Worm (Caenorhabditis elegans) whole organism, L4 larva: Measurements from ENCODE around the gene dnc-4.
A peak's percentile ranks its signal among the peaks of the same experiment; 100 is the strongest.

Source experiments
- F10B5.3 ChIP-seq: sonication (generic microtip); optimal IDR thresholded peaks from 2 replicates; lab custom pipeline; 2016; ENCODE audit warnings: mild to moderate bottlenecking, missing genetic modification characterization, missing compliant biosample characterization
- F44E2.7 ChIP-seq: fragments of 200-800 bp; sonication (Bioruptor generic); IDR thresholded peaks from 2 replicates; pipeline ENCODE4 v2.1.2; 2022; ENCODE audit warnings: missing genetic modification characterization, missing compliant biosample characterization
- R02D3.7 ChIP-seq: fragments of 150-350 bp; sonication (generic microtip); optimal IDR thresholded peaks from 3 replicates; lab custom pipeline; 2014; ENCODE audit warnings: missing biosample characterization, missing genetic modification characterization
- Y48G9A.11 ChIP-seq: fragments of 200-800 bp; sonication (Bioruptor generic); IDR thresholded peaks from 2 replicates; pipeline ENCODE4 v1.3.6; 2022; ENCODE audit warnings: missing genetic modification reagents, missing genetic modification characterization, missing compliant biosample characterization
- ZK546.5 ChIP-seq, 2 experiments: sonication (generic microtip); optimal IDR thresholded peaks; 2 replicates each; lab custom pipeline; 2017; ENCODE audit warnings: missing biosample characterization in 2 of 2, missing genetic modification characterization in 2 of 2
- aha-1 ChIP-seq: fragments of 150-350 bp; peaks from one replicate; lab custom pipeline; 2014; ENCODE audit warnings: missing biosample characterization, missing genetic modification characterization
- aly-2 ChIP-seq: sonication (generic microtip); optimal IDR thresholded peaks from 2 replicates; lab custom pipeline; 2018; ENCODE audit warnings: missing biosample characterization, missing genetic modification characterization
- arid-1 ChIP-seq: fragments of 200-800 bp; sonication (Bioruptor generic); conservative IDR thresholded peaks from 2 replicates; pipeline ENCODE4 v1.3.6; 2022; ENCODE audit warnings: missing genetic modification reagents, missing genetic modification characterization, missing compliant biosample characterization
- ceh-20 ChIP-seq: fragments of 200-800 bp; sonication (Bioruptor generic); IDR thresholded peaks from 2 replicates; pipeline ENCODE4 v1.3.6; 2022; ENCODE audit warnings: missing genetic modification reagents, missing genetic modification characterization, missing compliant biosample characterization
- ceh-82 ChIP-seq: sonication (generic microtip); optimal IDR thresholded peaks from 2 replicates; lab custom pipeline; 2017; ENCODE audit warnings: missing biosample characterization, missing genetic modification characterization
- ces-1 ChIP-seq: fragments of 150-350 bp; sonication (generic microtip); optimal IDR thresholded peaks from 4 replicates; lab custom pipeline; 2014; ENCODE audit warnings: missing biosample characterization, missing genetic modification reagents, missing genetic modification characterization
- cey-2 ChIP-seq: sonication (generic microtip); optimal IDR thresholded peaks from 3 replicates; lab custom pipeline; 2017; ENCODE audit warnings: missing genetic modification characterization, mild to moderate bottlenecking, missing compliant biosample characterization, antibody characterized with exemption, borderline replicate concordance; ENCODE audit not compliant: insufficient read depth
- ctbp-1 ChIP-seq: fragments of 200-800 bp; sonication (Bioruptor generic); IDR thresholded peaks from 2 replicates; pipeline ENCODE4 v1.3.6; 2022; ENCODE audit warnings: missing genetic modification reagents, missing genetic modification characterization, missing compliant biosample characterization
- dmd-6 ChIP-seq: fragments of 200-800 bp; sonication (Bioruptor generic); IDR thresholded peaks from 2 replicates; pipeline ENCODE4 v1.3.6; 2022; ENCODE audit warnings: missing genetic modification reagents, missing genetic modification characterization, missing compliant biosample characterization
- dpl-1 ChIP-seq: fragments of 150-350 bp; optimal IDR thresholded peaks from 2 replicates; lab custom pipeline; 2014; ENCODE audit warnings: missing biosample characterization, missing genetic modification reagents, missing genetic modification characterization
- duxl-1 ChIP-seq: sonication (generic microtip); optimal IDR thresholded peaks from 2 replicates; lab custom pipeline; 2016; ENCODE audit warnings: mild to moderate bottlenecking, missing genetic modification characterization, moderate library complexity, missing compliant biosample characterization; ENCODE audit not compliant: poor library complexity
- dve-1 ChIP-seq: sonication (generic microtip); optimal IDR thresholded peaks from 2 replicates; lab custom pipeline; 2017; ENCODE audit warnings: antibody characterized with exemption, mild to moderate bottlenecking, missing genetic modification characterization, missing compliant biosample characterization; ENCODE audit not compliant: insufficient read depth
- gei-8 ChIP-seq: fragments of 200-800 bp; sonication (Bioruptor generic); optimal IDR thresholded peaks from 2 replicates; lab custom pipeline; 2018; ENCODE audit warnings: mild to moderate bottlenecking, missing genetic modification characterization, missing compliant biosample characterization
- hlh-11 ChIP-seq: fragments of 200-800 bp; sonication (Bioruptor generic); optimal IDR thresholded peaks from 2 replicates; lab custom pipeline; 2018; ENCODE audit warnings: mild to moderate bottlenecking, missing genetic modification characterization, missing compliant biosample characterization
- hlh-30 ChIP-seq: sonication (generic microtip); optimal IDR thresholded peaks from 2 replicates; lab custom pipeline; 2017; ENCODE audit warnings: antibody characterized with exemption, mild to moderate bottlenecking, missing genetic modification characterization, missing compliant biosample characterization; ENCODE audit not compliant: insufficient read depth
- jun-1 ChIP-seq: fragments of 150-350 bp; optimal IDR thresholded peaks from 2 replicates; lab custom pipeline; 2014; ENCODE audit warnings: missing biosample characterization, missing genetic modification reagents, missing genetic modification characterization
- lin-1 ChIP-seq: fragments of 200-800 bp; sonication (Bioruptor generic); IDR thresholded peaks from 2 replicates; pipeline ENCODE4 v1.3.6; 2022; ENCODE audit warnings: missing genetic modification reagents, missing genetic modification characterization, missing compliant biosample characterization
- lin-13 ChIP-seq: fragments of 150-350 bp; optimal IDR thresholded peaks from 2 replicates; lab custom pipeline; 2014; ENCODE audit warnings: missing biosample characterization, missing genetic modification reagents, missing genetic modification characterization
- lin-29 ChIP-seq: fragments of 200-800 bp; sonication (Bioruptor generic); IDR thresholded peaks from 2 replicates; pipeline ENCODE4 v1.3.6; 2022; ENCODE audit warnings: missing genetic modification reagents, missing genetic modification characterization, missing compliant biosample characterization
- lin-39 ChIP-seq: fragments of 150-350 bp; optimal IDR thresholded peaks from 2 replicates; lab custom pipeline; 2014; ENCODE audit warnings: missing biosample characterization, missing genetic modification reagents, missing genetic modification characterization
- madf-5 ChIP-seq, 2 experiments: fragments of 200-800 bp; sonication (Bioruptor generic); IDR thresholded peaks; 2 replicates each; pipeline ENCODE4 v1.3.6; 2022; ENCODE audit warnings: missing compliant biosample characterization in 2 of 2, missing genetic modification characterization in 2 of 2
- madf-9 ChIP-seq: fragments of 200-800 bp; sonication (Bioruptor generic); conservative IDR thresholded peaks from 2 replicates; pipeline ENCODE4 v1.3.6; 2022; ENCODE audit warnings: missing genetic modification reagents, missing genetic modification characterization, missing compliant biosample characterization
- mdl-1 ChIP-seq, 2 experiments: fragments of 150-350 bp in 1 of 2; sonication (generic microtip) in 1 of 2; optimal IDR thresholded peaks; 2 replicates each; lab custom pipeline; 2014 to 2017; ENCODE audit warnings: missing biosample characterization in 2 of 2, missing genetic modification characterization in 2 of 2
- mep-1 ChIP-seq: fragments of 150-350 bp; sonication (generic microtip); optimal IDR thresholded peaks from 3 replicates; lab custom pipeline; 2014; ENCODE audit warnings: missing biosample characterization, missing genetic modification characterization
- mxl-2 ChIP-seq: fragments of 200-800 bp; sonication (Bioruptor generic); conservative IDR thresholded peaks from 2 replicates; pipeline ENCODE4 v1.3.6; 2022; ENCODE audit warnings: missing genetic modification reagents, missing genetic modification characterization, missing compliant biosample characterization
- mxl-3 ChIP-seq: fragments of 200-800 bp; sonication (Bioruptor generic); optimal IDR thresholded peaks from 2 replicates; lab custom pipeline; 2018; ENCODE audit warnings: mild to moderate bottlenecking, missing genetic modification characterization, missing compliant biosample characterization
- nhr-10 ChIP-seq: fragments of 150-350 bp; optimal IDR thresholded peaks from 2 replicates; lab custom pipeline; 2014; ENCODE audit warnings: missing biosample characterization, missing genetic modification characterization
- nhr-11 ChIP-seq: fragments of 150-350 bp; optimal IDR thresholded peaks from 2 replicates; lab custom pipeline; 2014; ENCODE audit warnings: missing biosample characterization, missing genetic modification characterization
- nhr-237 ChIP-seq: sonication (generic microtip); optimal IDR thresholded peaks from 2 replicates; lab custom pipeline; 2017; ENCODE audit warnings: missing biosample characterization, missing genetic modification characterization
- nhr-25 ChIP-seq: sonication (generic microtip); optimal IDR thresholded peaks from 2 replicates; lab custom pipeline; 2017; ENCODE audit warnings: missing genetic modification characterization, mild to moderate bottlenecking, missing compliant biosample characterization, antibody characterized with exemption, moderate library complexity, borderline replicate concordance; ENCODE audit not compliant: insufficient read depth
- nhr-28 ChIP-seq: fragments of 150-350 bp; optimal IDR thresholded peaks from 2 replicates; lab custom pipeline; 2014; ENCODE audit warnings: missing biosample characterization, missing genetic modification characterization
- nhr-6 ChIP-seq: fragments of 150-350 bp; optimal IDR thresholded peaks from 2 replicates; lab custom pipeline; 2014; ENCODE audit warnings: missing biosample characterization, missing genetic modification characterization
- nhr-76 ChIP-seq: fragments of 150-350 bp; optimal IDR thresholded peaks from 2 replicates; lab custom pipeline; 2014; ENCODE audit warnings: missing biosample characterization, missing genetic modification characterization
- pha-4 ChIP-seq, 2 experiments: fragments of 150-350 bp in 1 of 2; fragments of 200-800 bp in 1 of 2; sonication (Bioruptor generic) in 1 of 2; IDR thresholded peaks in 1 of 2; optimal IDR thresholded peaks in 1 of 2; 2 replicates each; pipeline versions ENCODE4 v1.3.6 to Lab custom; 2014 to 2022; ENCODE audit warnings: missing genetic modification characterization in 2 of 2, missing genetic modification reagents in 2 of 2, missing biosample characterization in 1 of 2, missing compliant biosample characterization in 1 of 2
- set-16 ChIP-seq: fragments of 200-800 bp; sonication (Bioruptor generic); IDR thresholded peaks from 2 replicates; pipeline ENCODE4 v1.3.6; 2022; ENCODE audit warnings: missing genetic modification reagents, missing genetic modification characterization, missing compliant biosample characterization
- tra-1 ChIP-seq: fragments of 200-800 bp; sonication (Bioruptor generic); IDR thresholded peaks from 2 replicates; pipeline ENCODE4 v1.3.6; 2022; ENCODE audit warnings: missing genetic modification reagents, missing genetic modification characterization, missing compliant biosample characterization
- unc-130 ChIP-seq: sonication (generic microtip); optimal IDR thresholded peaks from 2 replicates; lab custom pipeline; 2016; ENCODE audit warnings: missing genetic modification reagents, missing genetic modification characterization, missing compliant biosample characterization
- unc-62 ChIP-seq, 3 experiments: fragments of 150-350 bp in 1 of 3; sonication (generic microtip); optimal IDR thresholded peaks in 2 of 3; peaks in 1 of 3; 1 replicate in 1 of 3; 2 replicates in 2 of 3; lab custom pipeline; 2014 to 2017; ENCODE audit warnings: missing biosample characterization in 3 of 3, missing genetic modification characterization in 3 of 3, missing genetic modification reagents in 3 of 3, missing genotype in 1 of 3
- zag-1 ChIP-seq: fragments of 150-350 bp; optimal IDR thresholded peaks from 2 replicates; lab custom pipeline; 2014; ENCODE audit warnings: missing biosample characterization, missing genetic modification characterization
- zfp-3 ChIP-seq: fragments of 200-800 bp; sonication (Bioruptor generic); conservative IDR thresholded peaks from 2 replicates; pipeline ENCODE4 v1.3.6; 2022; ENCODE audit warnings: missing genetic modification reagents, missing genetic modification characterization, missing compliant biosample characterization
- zip-2 ChIP-seq: fragments of 150-350 bp; optimal IDR thresholded peaks from 2 replicates; lab custom pipeline; 2014; ENCODE audit warnings: missing biosample characterization, missing genetic modification characterization
- ztf-11 ChIP-seq: fragments of 150-350 bp; optimal IDR thresholded peaks from 2 replicates; lab custom pipeline; 2014; ENCODE audit warnings: missing biosample characterization, missing genetic modification characterization

The dnc-4 gene

DNA sequence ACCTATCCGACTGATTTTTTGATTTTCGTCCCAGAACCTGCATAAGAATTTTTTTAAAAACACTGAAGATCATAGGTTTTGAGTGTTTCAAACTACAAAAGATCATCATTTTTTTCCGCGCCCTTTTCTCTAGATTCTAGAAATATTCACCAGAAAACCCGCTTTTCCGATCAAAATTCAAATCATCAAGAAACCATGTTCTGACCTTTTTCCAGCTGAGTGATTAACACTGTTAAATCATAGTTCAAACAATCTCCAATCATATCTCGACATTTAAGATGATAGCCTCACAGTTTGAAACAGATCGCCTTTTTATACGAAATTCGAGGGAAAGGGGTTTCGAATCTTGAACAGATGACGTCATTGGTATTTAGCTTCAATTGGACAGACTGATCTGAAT, 24.1 kb upstream of the dnc-4 start (continued):
- no peak for TF ChIP-seq nhr-237 (tag; lab: Kevin White, UChicago)

DNA sequence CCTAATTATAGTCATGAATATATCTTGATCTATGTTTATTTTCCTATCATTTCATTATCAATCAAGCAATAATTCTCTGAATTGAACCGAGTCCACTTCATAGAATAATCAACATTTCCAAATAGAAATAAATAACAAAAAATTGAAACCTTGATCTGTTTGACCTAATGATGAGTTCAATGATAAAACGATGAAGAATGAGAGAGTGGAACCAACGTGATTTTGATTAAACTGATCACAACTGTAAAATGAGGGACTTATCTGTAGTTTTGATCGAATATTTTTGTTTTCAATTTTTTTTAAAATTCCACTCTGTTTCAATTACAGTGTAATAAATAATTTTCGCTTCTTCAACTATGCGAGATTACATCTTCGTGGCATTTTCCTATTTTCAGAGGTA, 23.3 kb upstream of the dnc-4 start:
- TF ChIP-seq lin-13, result no peak
- no peak for TF ChIP-seq mxl-2 (GFP tag; lab: Robert Waterston, UW)
- no peak for TF ChIP-seq arid-1 (GFP tag; lab: Robert Waterston, UW)
- no peak for TF ChIP-seq duxl-1 (tag; lab: Kevin White, UChicago)
- peak in 1 of 2 experiments; percentile 37 for TF ChIP-seq mdl-1 (tag; optimal IDR thresholded peaks at IDR 0.05; lab: Kevin White, UChicago)
- no peak for TF ChIP-seq R02D3.7 (tag; lab: Kevin White, UChicago)
- TF ChIP-seq aly-2 (tag; lab: Kevin White, UChicago), result no peak
- no peak for TF ChIP-seq gei-8 (GFP tag; lab: Kevin White, UChicago)
- TF ChIP-seq nhr-76, result no peak
- TF ChIP-seq ceh-82 (tag; lab: Kevin White, UChicago), result no peak
- TF ChIP-seq ctbp-1 (GFP tag; lab: Robert Waterston, UW), result no peak
- no peak for TF ChIP-seq ztf-11 (tag; lab: Kevin White, UChicago)
- no peak for TF ChIP-seq mep-1 (tag; lab: Kevin White, UChicago)
- peak; percentile 20 for TF ChIP-seq mxl-3 (GFP tag; lab: Kevin White, UChicago)
- peak; percentile 40 for TF ChIP-seq nhr-28
- no peak for TF ChIP-seq F10B5.3 (tag; lab: Kevin White, UChicago)
- peak; percentile 19 for TF ChIP-seq nhr-25
- no peak for TF ChIP-seq nhr-10 (tag; lab: Kevin White, UChicago)
- no peak for TF ChIP-seq unc-130 (GFP tag; lab: Kevin White, UChicago)
- TF ChIP-seq madf-5 (GFP tag; IDR thresholded peaks at IDR 0.05; lab: Robert Waterston, UW), result no peak
- TF ChIP-seq aha-1 (tag; lab: Kevin White, UChicago), result no peak
- no peak for TF ChIP-seq zfp-3 (GFP tag; lab: Robert Waterston, UW)
- TF ChIP-seq zag-1, result no peak
- TF ChIP-seq lin-39, result no peak
- TF ChIP-seq madf-9 (GFP tag; lab: Robert Waterston, UW), result no peak
- no peak for TF ChIP-seq lin-1 (GFP tag; lab: Robert Waterston, UW)
- no peak for TF ChIP-seq ceh-20 (GFP tag; lab: Robert Waterston, UW)
- TF ChIP-seq pha-4 (GFP tag; IDR thresholded peaks at IDR 0.05; lab: Robert Waterston, UW), result no peak
- no peak for TF ChIP-seq pha-4 (tag; optimal IDR thresholded peaks at IDR 0.05; lab: Kevin White, UChicago)
- TF ChIP-seq nhr-6 (tag; lab: Kevin White, UChicago), result no peak
- TF ChIP-seq F44E2.7, result no peak
- TF ChIP-seq, all 104 proteins: peak for 4

DNA sequence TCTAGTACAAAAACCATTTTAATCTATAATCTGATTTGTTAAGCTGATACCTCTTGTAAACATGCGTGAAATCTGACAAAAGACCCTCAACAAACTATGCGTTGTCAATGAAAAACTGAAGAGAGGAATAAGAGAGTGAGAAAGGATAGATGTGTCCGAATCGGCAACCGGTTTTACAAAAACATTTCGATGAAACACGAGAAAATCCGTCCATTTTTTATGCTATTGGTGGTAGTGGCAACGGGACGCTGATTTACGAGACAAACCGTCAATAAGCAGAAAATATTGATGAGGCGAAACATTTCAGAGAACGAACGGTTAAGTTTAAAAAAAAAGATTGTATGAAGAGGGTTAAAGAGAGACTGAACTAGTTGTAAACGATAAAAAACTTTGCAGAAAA, 22.4 kb upstream of the dnc-4 start:
- TF ChIP-seq nhr-25, result peak; percentile 38
- TF ChIP-seq nhr-11, result no peak
- TF ChIP-seq nhr-237 (tag; lab: Kevin White, UChicago), result no peak
- TF ChIP-seq set-16, result no peak
- TF ChIP-seq Y48G9A.11, result no peak
- TF ChIP-seq unc-62 (GFP tag; optimal IDR thresholded peaks at IDR 0.05 in 1 of 2; lab: Kevin White, UChicago), result peak in 1 of 2 experiments; percentile 97
- no peak for TF ChIP-seq unc-62 (tag; optimal IDR thresholded peaks at IDR 0.05; lab: Kevin White, UChicago)
- TF ChIP-seq gei-8 (GFP tag; lab: Kevin White, UChicago), result peak; percentile 38
- no peak for TF ChIP-seq zip-2 (tag; lab: Kevin White, UChicago)
- peak; percentile 75 for TF ChIP-seq nhr-28
- TF ChIP-seq jun-1 (tag; lab: Kevin White, UChicago), result no peak
- no peak for TF ChIP-seq dpl-1 (GFP tag; lab: Kevin White, UChicago)
- TF ChIP-seq lin-29 (GFP tag; lab: Robert Waterston, UW), result no peak
- peak; percentile 56 for TF ChIP-seq cey-2
- TF ChIP-seq ZK546.5 (tag; optimal IDR thresholded peaks at IDR 0.05; lab: Kevin White, UChicago), result no peak
- TF ChIP-seq hlh-30 (tag; lab: Kevin White, UChicago), result peak; percentile 27
- TF ChIP-seq mdl-1 (tag; optimal IDR thresholded peaks at IDR 0.05; lab: Kevin White, UChicago), result peak in 1 of 2 experiments; percentile 66
- peak; percentile 38; the same call in 1 of the 2 replicates for TF ChIP-seq dmd-6
- peak; percentile 61; the same call in 1 of the 2 replicates for TF ChIP-seq tra-1 (GFP tag; lab: Robert Waterston, UW)
- TF ChIP-seq mxl-3 (GFP tag; lab: Kevin White, UChicago), result peak; percentile 54
- peak; percentile 34 for TF ChIP-seq dve-1 (tag; lab: Kevin White, UChicago)
- peak; percentile 77 for TF ChIP-seq hlh-11 (tag; lab: Kevin White, UChicago)
- TF ChIP-seq ceh-20 (GFP tag; lab: Robert Waterston, UW), result no peak
- TF ChIP-seq ces-1 (GFP tag; lab: Kevin White, UChicago), result no peak
